Fruit fly (Drosophila melanogaster) whole organism, adult: Measurements from ENCODE around the gene CG8460.

Experiments used
- CG11617 ChIP-seq: fragments of 200-800 bp; sonication (Bioruptor generic); optimal IDR thresholded peaks from 2 replicates; lab custom pipeline; 2017; ENCODE audit warnings: mild to moderate bottlenecking, missing biosample characterization, missing genetic modification reagents, missing genetic modification characterization
- CG12768 ChIP-seq: fragments of 200-800 bp; sonication (Bioruptor generic); optimal IDR thresholded peaks from 2 replicates; lab custom pipeline; 2017; ENCODE audit warnings: missing biosample characterization, missing genetic modification characterization, mild to moderate bottlenecking, moderate library complexity, missing genetic modification reagents
- CG14711 ChIP-seq: fragments of 200-800 bp; sonication (Bioruptor generic); optimal IDR thresholded peaks from 2 replicates; lab custom pipeline; 2018; ENCODE audit warnings: missing biosample characterization, mild to moderate bottlenecking, missing genetic modification characterization, moderate library complexity
- CG1620 ChIP-seq: fragments of 200-800 bp; sonication (Bioruptor generic); optimal IDR thresholded peaks from 2 replicates; lab custom pipeline; 2016; ENCODE audit warnings: missing biosample characterization, missing genetic modification characterization
- CG33017 ChIP-seq: fragments of 200-800 bp; sonication (Bioruptor generic); optimal IDR thresholded peaks from 2 replicates; lab custom pipeline; 2018; ENCODE audit warnings: missing biosample characterization, mild to moderate bottlenecking, missing genetic modification characterization, moderate library complexity
- CG5204 ChIP-seq: fragments of 200-800 bp; sonication (Bioruptor generic); optimal IDR thresholded peaks from 2 replicates; lab custom pipeline; 2016; ENCODE audit warnings: missing biosample characterization, missing genetic modification characterization
- CG7045 ChIP-seq: fragments of 200-800 bp; sonication (Bioruptor generic); optimal IDR thresholded peaks from 2 replicates; lab custom pipeline; 2017; ENCODE audit warnings: missing biosample characterization, mild to moderate bottlenecking, missing genetic modification characterization
- CG7101 ChIP-seq: fragments of 200-800 bp; sonication (Bioruptor generic); optimal IDR thresholded peaks from 2 replicates; lab custom pipeline; 2018; ENCODE audit warnings: missing biosample characterization, mild to moderate bottlenecking, missing genetic modification characterization, moderate library complexity
- Clk ChIP-seq: fragments of 200-800 bp; sonication (Bioruptor generic); optimal IDR thresholded peaks from 2 replicates; lab custom pipeline; 2017; ENCODE audit warnings: missing biosample characterization, missing genetic modification characterization
- Crg-1 ChIP-seq: fragments of 200-800 bp; sonication (Bioruptor generic); optimal IDR thresholded peaks from 2 replicates; lab custom pipeline; 2016; ENCODE audit warnings: missing biosample characterization, missing genetic modification characterization
- Hr96 ChIP-seq: fragments of 200-800 bp; sonication (Bioruptor generic); optimal IDR thresholded peaks from 2 replicates; lab custom pipeline; 2016; ENCODE audit warnings: missing biosample characterization, missing genetic modification characterization
- Mnt ChIP-seq: fragments of 200-800 bp; sonication (Bioruptor generic); optimal IDR thresholded peaks from 2 replicates; lab custom pipeline; 2016; ENCODE audit warnings: missing biosample characterization, mild to moderate bottlenecking, missing genetic modification characterization
- bab1 ChIP-seq: fragments of 200-800 bp; sonication (Bioruptor generic); optimal IDR thresholded peaks from 3 replicates; lab custom pipeline; 2019; ENCODE audit warnings: missing biosample characterization, mild to moderate bottlenecking, missing genetic modification characterization, moderate library complexity
- cic ChIP-seq: fragments of 200-800 bp; sonication (Bioruptor generic); optimal IDR thresholded peaks from 2 replicates; lab custom pipeline; 2017; ENCODE audit warnings: missing biosample characterization, mild to moderate bottlenecking, missing genetic modification characterization, moderate library complexity
- cnc ChIP-seq, 2 experiments: fragments of >200 bp; optimal IDR thresholded peaks; 2 replicates each; lab custom pipeline; 2017
- kay ChIP-seq: fragments of 200-800 bp; sonication (Bioruptor generic); peaks from one replicate; lab custom pipeline; 2016; ENCODE audit warnings: missing biosample characterization, missing genetic modification characterization, borderline replicate concordance
- ovo ChIP-seq: fragments of 200-800 bp; sonication (Bioruptor generic); optimal IDR thresholded peaks from 2 replicates; lab custom pipeline; 2016; ENCODE audit warnings: missing biosample characterization, missing genetic modification characterization
- pad ChIP-seq: fragments of 200-800 bp; sonication (Bioruptor generic); optimal IDR thresholded peaks from 3 replicates; lab custom pipeline; 2017; ENCODE audit warnings: missing biosample characterization, missing genetic modification characterization, mild to moderate bottlenecking, moderate library complexity, missing genetic modification reagents
- tj ChIP-seq: fragments of 200-800 bp; sonication (Bioruptor generic); optimal IDR thresholded peaks from 3 replicates; lab custom pipeline; 2017; ENCODE audit warnings: missing biosample characterization, mild to moderate bottlenecking, missing genetic modification characterization, moderate library complexity
- toe ChIP-seq: fragments of 200-800 bp; sonication (Bioruptor generic); optimal IDR thresholded peaks from 2 replicates; lab custom pipeline; 2016; ENCODE audit warnings: missing biosample characterization, missing genetic modification characterization

Gene CG8460

DNA sequence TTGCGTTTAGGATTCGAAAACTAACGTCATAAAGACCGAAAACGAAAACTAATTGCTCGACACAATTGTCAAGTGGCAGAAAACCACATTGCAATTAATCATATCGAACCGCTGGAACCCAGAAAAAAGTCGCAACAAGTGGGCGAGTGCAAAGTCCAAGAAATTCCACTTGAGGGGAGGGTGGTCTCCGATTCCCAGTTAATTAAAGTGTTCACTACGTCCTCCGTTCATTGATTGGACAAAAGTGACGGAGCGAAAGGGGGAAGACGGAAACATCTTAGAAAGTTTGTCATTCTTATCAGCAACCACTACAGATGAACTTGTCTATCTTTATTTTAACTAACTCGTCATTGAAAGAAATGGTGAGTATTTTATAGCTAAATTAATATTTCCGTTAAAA is 5.6 kb downstream of the CG8460 start:
- TF ChIP-seq Clk (GFP tag; lab: Kevin White, UChicago) (no peak), CG1620 (GFP tag; lab: Kevin White, UChicago) (no peak), pad (no peak), toe (GFP tag; lab: Kevin White, UChicago) (no peak), CG7101 (no peak), Mnt (GFP tag; lab: Kevin White, UChicago) (no peak), cnc (optimal IDR thresholded peaks at IDR 0.05; lab: Kevin White, UChicago) (no peak), CG33017 (tag; lab: Kevin White, UChicago) (peak; percentile 20), ovo (GFP tag; lab: Kevin White, UChicago) (no peak), CG12768 (GFP tag; lab: Kevin White, UChicago) (peak; percentile 91), CG5204 (no peak), cic (peak; percentile 97)

dm6 chr2L:8203748-8204147 is 6.8 kb downstream of the CG8460 start:
- no peak for TF ChIP-seq bab1 (GFP tag; lab: Kevin White, UChicago)
- peak; percentile 62 for TF ChIP-seq CG33017 (tag; lab: Kevin White, UChicago)
- no peak for TF ChIP-seq CG5204
- no peak for TF ChIP-seq CG12768 (GFP tag; lab: Kevin White, UChicago)

DNA sequence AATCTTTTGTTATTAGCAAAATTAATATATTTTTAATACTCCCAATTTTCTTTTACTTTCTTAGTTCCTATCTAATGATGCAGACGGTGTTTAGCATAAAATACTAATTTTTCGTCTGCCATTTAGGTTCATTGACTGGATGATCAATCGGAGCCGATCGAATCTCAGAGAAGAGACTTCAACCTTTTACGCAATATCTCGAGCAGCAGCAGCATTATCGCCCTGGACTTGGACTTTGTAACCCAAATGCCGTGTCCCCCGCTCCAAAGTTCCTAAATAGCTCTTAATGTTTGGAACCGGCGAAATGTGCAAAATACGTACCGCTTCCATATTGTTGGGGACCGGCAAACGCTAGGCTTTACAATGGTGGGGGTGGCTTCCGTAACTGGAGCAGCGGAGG is 7.4 kb downstream of the CG8460 start:
- TF ChIP-seq CG12768 (GFP tag; lab: Kevin White, UChicago) (peak; percentile 60), CG33017 (tag; lab: Kevin White, UChicago) (no peak), cic (no peak)

dm6 chr2L:8204996-8205567 is 8.1 kb downstream of the CG8460 start, which contains the start of gene SLC5A11:
Gene SLC5A11 (minus strand): TSS chr2L:8205132.
- peak; percentile 100 for TF ChIP-seq bab1 (GFP tag; lab: Kevin White, UChicago)
- peak; percentile 98 for TF ChIP-seq CG33017 (tag; lab: Kevin White, UChicago)
- peak; percentile 77 for TF ChIP-seq Mnt (GFP tag; lab: Kevin White, UChicago)
- TF ChIP-seq CG1620 (GFP tag; lab: Kevin White, UChicago) = peak; percentile 56
- peak; percentile 96 for TF ChIP-seq toe (GFP tag; lab: Kevin White, UChicago)
- peak; percentile 98 for TF ChIP-seq cic
- TF ChIP-seq CG12768 (GFP tag; lab: Kevin White, UChicago) = peak; percentile 96
- TF ChIP-seq Clk (GFP tag; lab: Kevin White, UChicago) = peak; percentile 93
- peak; percentile 99 for TF ChIP-seq CG7045
- TF ChIP-seq CG11617 = peak; percentile 96
- TF ChIP-seq CG5204 = peak; percentile 84
- peak; percentile 83 for TF ChIP-seq ovo (GFP tag; lab: Kevin White, UChicago)
- peak; percentile 75 for TF ChIP-seq tj
- peak; percentile 58 for TF ChIP-seq kay (GFP tag; lab: Kevin White, UChicago)
- peak; percentile 87 for TF ChIP-seq pad
- TF ChIP-seq CG14711 (tag; lab: Kevin White, UChicago) = peak; percentile 92
- TF ChIP-seq CG7101 = peak; percentile 96
- TF ChIP-seq Hr96 (GFP tag; lab: Kevin White, UChicago) = peak; percentile 97
- TF ChIP-seq cnc (optimal IDR thresholded peaks at IDR 0.05; lab: Kevin White, UChicago) = no peak
- TF ChIP-seq Crg-1 (GFP tag; lab: Kevin White, UChicago) = peak; percentile 84

DNA sequence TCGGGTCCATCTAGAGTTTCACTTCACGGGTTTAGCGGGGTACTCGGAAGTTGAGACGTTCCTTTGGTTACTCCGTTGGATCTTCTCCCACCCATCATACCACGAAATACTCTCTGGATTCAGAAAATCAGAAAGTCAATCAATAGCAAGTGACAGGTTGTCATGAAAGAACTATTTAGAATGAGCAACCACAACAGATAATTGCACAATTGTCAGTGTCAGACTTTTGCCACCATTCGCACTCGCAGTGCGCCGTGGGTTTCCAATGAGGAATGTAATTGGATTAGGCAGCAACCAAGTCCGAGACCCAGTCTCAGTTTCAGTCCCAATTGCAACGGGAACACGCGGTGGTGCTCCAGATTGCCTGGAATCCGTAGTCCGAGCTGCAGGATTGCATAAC is 8.9 kb downstream of the CG8460 start, which contains the start of gene CG8419:
CG8419 (plus strand) TSS at position 301 of the 400 bp plus-strand sequence.
- no peak for TF ChIP-seq CG11617
- TF ChIP-seq pad = no peak
- no peak for TF ChIP-seq CG1620 (GFP tag; lab: Kevin White, UChicago)
- TF ChIP-seq Hr96 (GFP tag; lab: Kevin White, UChicago) = no peak
- TF ChIP-seq cic = no peak
- TF ChIP-seq Mnt (GFP tag; lab: Kevin White, UChicago) = no peak
- no peak for TF ChIP-seq CG7045
- TF ChIP-seq kay (GFP tag; lab: Kevin White, UChicago) = no peak
- TF ChIP-seq CG12768 (GFP tag; lab: Kevin White, UChicago) = no peak
- no peak for TF ChIP-seq Clk (GFP tag; lab: Kevin White, UChicago)
- TF ChIP-seq tj = no peak
- TF ChIP-seq CG33017 (tag; lab: Kevin White, UChicago) = no peak
- TF ChIP-seq CG14711 (tag; lab: Kevin White, UChicago) = no peak
- no peak for TF ChIP-seq CG7101
- TF ChIP-seq ovo (GFP tag; lab: Kevin White, UChicago) = no peak
- no peak for TF ChIP-seq bab1 (GFP tag; lab: Kevin White, UChicago)
- TF ChIP-seq Crg-1 (GFP tag; lab: Kevin White, UChicago) = no peak
- no peak for TF ChIP-seq CG5204
- no peak for TF ChIP-seq cnc (optimal IDR thresholded peaks at IDR 0.05; lab: Kevin White, UChicago)
- TF ChIP-seq toe (GFP tag; lab: Kevin White, UChicago) = no peak

dm6 chr2L:8209362-8209761 is 12.4 kb downstream of the CG8460 start:
- no peak for TF ChIP-seq toe (GFP tag; lab: Kevin White, UChicago)
- TF ChIP-seq kay (GFP tag; lab: Kevin White, UChicago) = peak; percentile 88

dm6 chr2L:8210468-8210867 is 13.5 kb downstream of the CG8460 start:
- TF ChIP-seq Crg-1 (GFP tag; lab: Kevin White, UChicago) = no peak
- no peak for TF ChIP-seq bab1 (GFP tag; lab: Kevin White, UChicago)
- no peak for TF ChIP-seq CG11617
- no peak for TF ChIP-seq pad
- TF ChIP-seq kay (GFP tag; lab: Kevin White, UChicago) = no peak
- TF ChIP-seq tj = no peak
- no peak for TF ChIP-seq Mnt (GFP tag; lab: Kevin White, UChicago)
